Worm (Caenorhabditis elegans): Measurements from ENCODE around the gene srw-140.

The srw-140 gene

ce11 chrV:5169586-5169985, 4.1 kb downstream of the srw-140 start, which contains the start of gene srt-64:
srt-64 (minus strand) TSS chrV:5169686.
- no peak for TF ChIP-seq unc-62 (GFP tag; optimal IDR thresholded peaks at IDR 0.05)

ce11 chrV:5172833-5173232, 7.3 kb downstream of the srw-140 start, which contains the start of gene srt-65:
srt-65 (minus strand) TSS chrV:5172933.
- no peak for TF ChIP-seq unc-62 (GFP tag; optimal IDR thresholded peaks at IDR 0.05)

ce11 chrV:5177209-5177608, 11.7 kb downstream of the srw-140 start, which contains the start of gene ugt-51:
ugt-51 (minus strand) TSS chrV:5177309.
- TF ChIP-seq unc-62 (GFP tag; optimal IDR thresholded peaks at IDR 0.05) = no peak

DNA sequence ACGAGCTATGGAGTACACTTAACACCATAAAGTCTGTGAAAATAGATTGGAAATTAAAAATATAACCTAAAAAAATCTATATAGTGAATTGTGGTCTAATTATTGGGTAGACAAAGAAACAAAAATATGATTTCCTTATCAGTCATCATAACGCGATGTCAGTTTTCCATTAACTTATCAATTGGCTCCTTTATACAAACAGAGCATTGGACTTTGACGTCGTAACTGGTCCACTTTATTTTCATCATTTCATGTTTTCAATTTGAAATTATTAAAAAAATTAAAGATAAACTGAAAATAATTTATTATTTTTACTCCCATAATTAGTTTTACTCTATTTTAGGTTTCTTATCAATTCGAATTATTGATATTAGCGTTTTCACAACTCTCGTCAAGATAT, 12.5 kb downstream of the srw-140 start:
- TF ChIP-seq unc-62 (GFP tag; optimal IDR thresholded peaks at IDR 0.05) = no peak

DNA sequence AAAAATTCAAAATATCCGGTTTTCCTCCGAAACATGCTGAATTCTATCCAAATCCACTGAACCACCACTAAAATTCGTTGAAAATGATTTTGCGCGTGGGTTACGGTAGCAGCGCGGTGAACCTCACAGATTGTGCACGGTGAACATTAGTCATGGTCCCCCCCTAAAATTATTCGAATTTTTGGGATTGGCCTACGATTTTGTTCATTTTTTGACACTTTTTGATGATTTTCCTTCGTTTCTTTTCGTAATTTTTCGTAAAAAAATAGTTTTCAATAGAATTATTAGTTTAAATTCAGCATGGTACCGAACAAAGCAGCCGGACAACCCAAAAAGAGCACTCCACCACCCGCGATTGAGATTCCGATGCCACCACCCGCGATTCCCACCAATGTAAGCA, 16.1 kb downstream of the srw-140 start, which contains the start of gene C03A7.2:
C03A7.2 (plus strand) TSS at position 301 of the 400 bp plus-strand sequence.
- no peak for TF ChIP-seq unc-62 (GFP tag; optimal IDR thresholded peaks at IDR 0.05)

DNA sequence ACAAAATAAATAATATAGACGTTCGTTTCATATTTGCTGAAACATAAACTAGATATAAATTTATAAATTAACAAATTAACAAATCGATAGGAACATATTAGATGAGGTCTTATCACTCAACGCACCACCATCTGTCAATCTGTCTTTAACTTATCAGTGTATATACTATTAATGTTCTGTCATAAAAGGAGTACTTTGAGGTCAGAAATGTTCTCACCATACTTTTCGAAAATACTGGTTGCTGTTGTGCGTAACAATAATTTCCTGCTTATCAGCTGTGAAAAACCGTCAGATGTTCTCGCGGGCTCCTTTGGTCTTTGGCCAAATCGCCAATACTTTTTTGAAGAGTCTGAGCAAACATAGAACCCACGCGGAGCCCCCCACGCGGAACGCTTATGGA, 27.0 kb downstream of the srw-140 start, which contains the start of gene C03A7.13:
C03A7.13 (minus strand) TSS at position 43 of the 400 bp plus-strand sequence.
- TF ChIP-seq unc-62 (GFP tag; optimal IDR thresholded peaks at IDR 0.05) = no peak

DNA sequence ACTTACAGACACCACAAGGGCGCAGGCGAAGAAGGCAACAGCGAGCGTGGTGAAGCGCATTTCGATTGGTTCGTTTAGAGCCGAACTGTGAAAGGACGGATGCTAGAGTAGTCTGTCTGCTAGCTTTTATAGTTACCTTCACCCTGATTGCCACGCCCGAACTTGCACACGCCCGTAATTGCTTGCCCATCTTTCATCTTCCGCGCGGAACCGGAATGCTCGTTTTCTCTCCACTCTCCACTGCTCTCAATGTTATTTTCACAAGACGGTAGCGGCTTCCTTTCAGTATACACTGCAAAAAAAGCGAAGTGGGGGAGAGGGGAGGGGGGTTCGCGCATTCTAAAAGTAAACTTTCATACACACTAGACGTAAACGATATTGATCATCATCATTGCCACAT, 29.0 kb downstream of the srw-140 start, which contains the start of gene abu-8:
abu-8 (minus strand) TSS at position 101 of the 400 bp plus-strand sequence.
- TF ChIP-seq unc-62 (GFP tag; optimal IDR thresholded peaks at IDR 0.05) = no peak

DNA sequence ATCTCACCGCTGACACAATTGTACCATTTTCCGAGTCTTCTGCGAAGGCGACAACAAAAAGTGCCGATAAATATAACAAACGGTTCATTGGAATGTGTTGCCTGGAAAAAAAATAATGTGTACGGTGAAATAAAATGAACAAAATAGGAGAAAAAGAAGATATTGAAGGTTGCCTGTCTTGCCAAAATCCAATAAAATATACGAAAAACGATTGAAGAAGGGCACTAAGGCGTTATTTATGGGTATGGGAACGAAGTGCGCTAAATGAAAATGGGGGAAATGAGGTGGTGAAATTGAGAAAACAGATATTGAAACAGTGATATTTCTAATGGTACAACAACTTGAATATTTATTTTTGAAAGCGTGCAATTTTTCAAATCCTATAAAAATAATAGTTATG, 32.7 kb downstream of the srw-140 start, which contains the start of gene Y47A7.2:
Y47A7.2 (minus strand) TSS at position 101 of the 400 bp plus-strand sequence.
- TF ChIP-seq unc-62 (GFP tag; optimal IDR thresholded peaks at IDR 0.05) = no peak

ce11 chrV:5200188-5200587, 34.7 kb downstream of the srw-140 start:
- TF ChIP-seq unc-62 (GFP tag; optimal IDR thresholded peaks at IDR 0.05) = no peak

DNA sequence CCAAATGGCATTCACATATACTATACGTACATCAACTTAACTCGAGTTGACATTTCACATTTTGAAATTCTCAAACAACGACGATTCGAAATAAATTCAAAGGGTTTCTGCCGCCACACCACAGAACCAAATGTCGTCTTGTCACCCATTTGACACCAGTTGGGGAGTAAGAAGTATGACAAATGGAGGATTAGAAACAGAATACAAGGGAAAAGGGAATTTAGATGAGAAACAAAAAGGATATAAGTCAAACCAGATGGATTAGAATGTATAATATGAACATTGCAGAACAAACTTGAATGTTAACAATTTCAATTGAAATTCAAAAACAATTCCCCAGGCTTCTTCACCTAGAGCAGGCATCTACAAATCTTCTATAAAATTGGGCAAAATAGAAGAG, 36.2 kb downstream of the srw-140 start:
- TF ChIP-seq unc-62 (GFP tag; optimal IDR thresholded peaks at IDR 0.05) = no peak

ce11 chrV:5203643-5204042, 38.1 kb downstream of the srw-140 start:
- TF ChIP-seq unc-62 (GFP tag; optimal IDR thresholded peaks at IDR 0.05) = no peak

ce11 chrV:5204127-5204526, 38.6 kb downstream of the srw-140 start, which contains the start of gene ttc-37:
ttc-37 (plus strand) TSS chrV:5204475.
- TF ChIP-seq unc-62 (GFP tag; optimal IDR thresholded peaks at IDR 0.05) = no peak

ce11 chrV:5213674-5214073, 48.1 kb downstream of the srw-140 start:
- TF ChIP-seq unc-62 (GFP tag; optimal IDR thresholded peaks at IDR 0.05) = no peak

Data from whole organism, dauer.